Worm (Caenorhabditis elegans): ENCODE results near the gene sup-1.

DNA sequence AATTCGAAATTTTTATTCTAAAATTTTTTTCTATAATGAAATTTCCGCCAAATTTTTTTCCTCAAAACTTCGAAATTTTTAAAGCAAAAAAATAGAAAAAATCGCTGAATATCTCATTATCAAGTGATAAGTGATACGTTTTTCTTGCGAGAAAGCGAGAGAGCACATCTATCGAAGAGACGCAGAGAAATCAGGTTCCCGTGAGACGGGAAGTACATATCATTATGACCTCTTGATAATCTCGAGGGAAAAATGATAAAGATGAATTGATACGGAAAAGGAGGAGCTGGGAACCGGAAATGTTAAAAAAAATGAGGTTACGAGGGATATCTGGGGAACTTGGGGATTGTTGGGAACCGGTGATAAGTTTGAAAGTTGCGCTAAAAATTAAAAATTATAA is 10.4 kb downstream of the sup-1 start:
- TF ChIP-seq hmbx-1 (tag; optimal IDR thresholded peaks at IDR 0.05) (no peak), tra-4 (tag; optimal IDR thresholded peaks at IDR 0.05) (no peak), flt-1 (GFP tag; IDR thresholded peaks at IDR 0.05) (no peak), tbx-11 (GFP tag; IDR thresholded peaks at IDR 0.05) (no peak), ama-1 (optimal IDR thresholded peaks at IDR 0.05) (no peak), ceh-36 (tag; optimal IDR thresholded peaks at IDR 0.05) (no peak), ets-7 (tag; optimal IDR thresholded peaks at IDR 0.05) (no peak)
